Fruit fly (Drosophila melanogaster) whole organism, embryonic: Measurements from ENCODE around the gene CG15368.
A peak's percentile ranks its signal among the peaks of the same experiment; 100 is the strongest.

ENCODE experiments used
- Aef1 ChIP-seq: fragments of 200-800 bp; sonication (Bioruptor generic); IDR thresholded peaks from 3 replicates; pipeline ENCODE4 v1.3.6; 2022; ENCODE audit warnings: missing biosample characterization, missing genetic modification characterization
- Asciz ChIP-seq: fragments of 200-800 bp; sonication (Bioruptor generic); optimal IDR thresholded peaks from 2 replicates; lab custom pipeline; 2017; ENCODE audit warnings: missing biosample characterization, mild to moderate bottlenecking, missing genetic modification characterization, missing genetic modification reagents
- Atf6 ChIP-seq: fragments of 200-800 bp; sonication (Bioruptor generic); IDR thresholded peaks from 2 replicates; pipeline ENCODE4 v1.3.6; 2022; ENCODE audit warnings: missing biosample characterization, missing genetic modification characterization
- CG10147 ChIP-seq: fragments of 200-800 bp; sonication (Bioruptor generic); optimal IDR thresholded peaks from 2 replicates; lab custom pipeline; 2019; ENCODE audit warnings: missing biosample characterization, mild to moderate bottlenecking, missing genetic modification characterization, moderate library complexity
- CG11456 ChIP-seq: fragments of 200-800 bp; sonication (Bioruptor generic); IDR thresholded peaks from 3 replicates; pipeline ENCODE4 v1.3.6; 2022; ENCODE audit warnings: missing biosample characterization, missing genetic modification characterization
- CG11504 ChIP-seq: fragments of 200-800 bp; sonication (Bioruptor generic); optimal IDR thresholded peaks from 3 replicates; lab custom pipeline; 2019; ENCODE audit warnings: missing biosample characterization, mild to moderate bottlenecking, missing genetic modification characterization, moderate library complexity
- CG11695 ChIP-seq: fragments of 200-800 bp; sonication (Bioruptor generic); IDR thresholded peaks from 3 replicates; pipeline ENCODE4 v1.3.6; 2022; ENCODE audit warnings: missing biosample characterization, missing genetic modification characterization
- CG12391 ChIP-seq: fragments of 200-800 bp; sonication (Bioruptor generic); optimal IDR thresholded peaks from 3 replicates; lab custom pipeline; 2018; ENCODE audit warnings: missing biosample characterization, mild to moderate bottlenecking, missing genetic modification characterization, moderate library complexity
- CG12769 ChIP-seq: fragments of 200-800 bp; sonication (Bioruptor generic); optimal IDR thresholded peaks from 2 replicates; lab custom pipeline; 2019; ENCODE audit warnings: missing biosample characterization, mild to moderate bottlenecking, missing genetic modification characterization, moderate library complexity
- CG16779 ChIP-seq: fragments of 200-800 bp; sonication (Bioruptor generic); IDR thresholded peaks from 2 replicates; pipeline ENCODE4 v1.3.6; 2022; ENCODE audit warnings: missing biosample characterization, missing genetic modification characterization
- CG17328 ChIP-seq: fragments of 200-800 bp; sonication (Bioruptor generic); IDR thresholded peaks from 2 replicates; pipeline ENCODE4 v1.3.6; 2022; ENCODE audit warnings: missing biosample characterization, missing genetic modification characterization
- CG18476 ChIP-seq: fragments of 200-800 bp; sonication (Bioruptor generic); optimal IDR thresholded peaks from 2 replicates; lab custom pipeline; 2016; ENCODE audit warnings: missing biosample characterization, mild to moderate bottlenecking, missing genetic modification characterization
- CG30431 ChIP-seq: fragments of 200-800 bp; sonication (Bioruptor generic); optimal IDR thresholded peaks from 2 replicates; lab custom pipeline; 2017; ENCODE audit warnings: missing biosample characterization, missing genetic modification characterization
- CG43689 ChIP-seq: fragments of 200-800 bp; sonication (Bioruptor generic); IDR thresholded peaks from 2 replicates; pipeline ENCODE4 v1.3.6; 2022; ENCODE audit warnings: missing biosample characterization, missing genetic modification characterization
- CG7372 ChIP-seq: fragments of 200-800 bp; sonication (Bioruptor generic); IDR thresholded peaks from 2 replicates; pipeline ENCODE4 v1.3.6; 2022; ENCODE audit warnings: missing biosample characterization, missing genetic modification characterization
- CG7786 ChIP-seq: fragments of 200-800 bp; sonication (Bioruptor generic); optimal IDR thresholded peaks from 2 replicates; lab custom pipeline; 2016; ENCODE audit warnings: missing biosample characterization, missing genetic modification characterization
- CTCF ChIP-seq: fragments of 200-800 bp; sonication (Bioruptor generic); optimal IDR thresholded peaks from 2 replicates; lab custom pipeline; 2017; ENCODE audit warnings: missing biosample characterization, mild to moderate bottlenecking, missing genetic modification characterization, moderate library complexity
- Chrac-16 ChIP-seq: fragments of 200-800 bp; sonication (Bioruptor generic); optimal IDR thresholded peaks from 3 replicates; lab custom pipeline; 2016; ENCODE audit warnings: missing biosample characterization, missing genetic modification characterization
- CoRest ChIP-seq: fragments of 200-800 bp; sonication (Bioruptor generic); optimal IDR thresholded peaks from 3 replicates; lab custom pipeline; 2018; ENCODE audit warnings: missing biosample characterization, mild to moderate bottlenecking, missing genetic modification characterization, moderate library complexity
- Gsc ChIP-seq: fragments of 200-800 bp; sonication (Bioruptor generic); IDR thresholded peaks from 2 replicates; pipeline ENCODE4 v1.3.6; 2022; ENCODE audit warnings: missing biosample characterization, missing genetic modification characterization
- HLHmδ ChIP-seq: fragments of 200-800 bp; sonication (Bioruptor generic); optimal IDR thresholded peaks from 2 replicates; lab custom pipeline; 2018; ENCODE audit warnings: missing biosample characterization, mild to moderate bottlenecking, missing genetic modification characterization, moderate library complexity
- Max ChIP-seq: fragments of 200-800 bp; sonication (Bioruptor generic); optimal IDR thresholded peaks from 2 replicates; lab custom pipeline; 2016; ENCODE audit warnings: missing biosample characterization, mild to moderate bottlenecking, missing genetic modification characterization
- Pdp1 ChIP-seq, 2 experiments: fragments of 200-800 bp; sonication (Bioruptor generic); optimal IDR thresholded peaks; 3 replicates each; lab custom pipeline; 2016; ENCODE audit warnings: missing biosample characterization in 2 of 2, missing genetic modification characterization in 2 of 2, mild to moderate bottlenecking in 1 of 2, moderate library complexity in 1 of 2
- Side ChIP-seq: fragments of 200-800 bp; sonication (Bioruptor generic); optimal IDR thresholded peaks from 2 replicates; lab custom pipeline; 2016; ENCODE audit warnings: missing biosample characterization, missing genetic modification characterization
- Sin3A ChIP-seq: fragments of >200 bp; optimal IDR thresholded peaks from 2 replicates; lab custom pipeline; 2018
- Sry-β ChIP-seq: fragments of 200-800 bp; sonication (Bioruptor generic); optimal IDR thresholded peaks from 2 replicates; lab custom pipeline; 2018; ENCODE audit warnings: missing biosample characterization, mild to moderate bottlenecking, missing genetic modification characterization, moderate library complexity
- Xbp1 ChIP-seq: fragments of 200-800 bp; sonication (Bioruptor generic); optimal IDR thresholded peaks from 3 replicates; lab custom pipeline; 2016; ENCODE audit warnings: missing biosample characterization, mild to moderate bottlenecking, missing genetic modification characterization
- ash1 ChIP-seq: fragments of 200-800 bp; sonication (Bioruptor generic); optimal IDR thresholded peaks from 2 replicates; lab custom pipeline; 2018; ENCODE audit warnings: missing biosample characterization, mild to moderate bottlenecking, missing genetic modification characterization
- cwo ChIP-seq: fragments of 200-800 bp; sonication (Bioruptor generic); optimal IDR thresholded peaks from 3 replicates; lab custom pipeline; 2017; ENCODE audit warnings: missing biosample characterization, missing genetic modification characterization, mild to moderate bottlenecking, moderate library complexity, missing genetic modification reagents
- danr ChIP-seq: fragments of 200-800 bp; sonication (Bioruptor generic); IDR thresholded peaks from 2 replicates; pipeline ENCODE4 v1.3.6; 2022; ENCODE audit warnings: missing biosample characterization, missing genetic modification characterization
- exex ChIP-seq: fragments of 200-800 bp; sonication (Bioruptor generic); optimal IDR thresholded peaks from 4 replicates; lab custom pipeline; 2018; ENCODE audit warnings: missing biosample characterization, mild to moderate bottlenecking, missing genetic modification characterization, moderate library complexity
- eyg ChIP-seq: fragments of 200-800 bp; sonication (Bioruptor generic); optimal IDR thresholded peaks from 3 replicates; lab custom pipeline; 2016; ENCODE audit warnings: missing biosample characterization, missing genetic modification characterization
- ftz-f1 ChIP-seq: fragments of 200-800 bp; sonication (Bioruptor generic); optimal IDR thresholded peaks from 2 replicates; lab custom pipeline; 2016; ENCODE audit warnings: missing biosample characterization, missing genetic modification characterization
- fu2 ChIP-seq: fragments of 200-800 bp; sonication (Bioruptor generic); optimal IDR thresholded peaks from 2 replicates; lab custom pipeline; 2016; ENCODE audit warnings: missing biosample characterization, missing genetic modification characterization
- grn ChIP-seq: fragments of 200-800 bp; sonication (Bioruptor generic); optimal IDR thresholded peaks from 3 replicates; lab custom pipeline; 2017; ENCODE audit warnings: missing biosample characterization, missing genetic modification characterization
- hb ChIP-seq: fragments of 200-800 bp; sonication (Bioruptor generic); IDR thresholded peaks from 3 replicates; pipeline ENCODE4 v1.3.6; 2022; ENCODE audit warnings: missing biosample characterization, missing genetic modification characterization; ENCODE audit not compliant: partially characterized antibody
- hkb ChIP-seq, 2 experiments: fragments of 200-800 bp in 1 of 2; fragments of >200 bp in 1 of 2; sonication (Bioruptor generic) in 1 of 2; IDR thresholded peaks in 1 of 2; optimal IDR thresholded peaks in 1 of 2; 2 replicates each; pipeline versions ENCODE4 v1.3.6 to Lab custom; 2017 to 2022; ENCODE audit warnings: missing biosample characterization in 1 of 2, missing genetic modification characterization in 1 of 2
- jing ChIP-seq: fragments of 200-800 bp; sonication (Bioruptor generic); optimal IDR thresholded peaks from 2 replicates; lab custom pipeline; 2018; ENCODE audit warnings: missing biosample characterization, mild to moderate bottlenecking, missing genetic modification characterization
- mam ChIP-seq: fragments of 200-800 bp; sonication (Bioruptor generic); optimal IDR thresholded peaks from 3 replicates; lab custom pipeline; 2016; ENCODE audit warnings: missing biosample characterization, missing genetic modification characterization
- mirr ChIP-seq: fragments of 200-800 bp; sonication (Bioruptor generic); optimal IDR thresholded peaks from 3 replicates; lab custom pipeline; 2018; ENCODE audit warnings: missing biosample characterization, mild to moderate bottlenecking, missing genetic modification characterization
- p53 ChIP-seq: fragments of 200-800 bp; sonication (Bioruptor generic); optimal IDR thresholded peaks from 2 replicates; lab custom pipeline; 2016; ENCODE audit warnings: missing biosample characterization, missing genetic modification characterization
- pan ChIP-seq, 4 experiments: fragments of >200 bp in 3 of 4; fragments of 200-800 bp in 1 of 4; sonication (Bioruptor generic) in 1 of 4; optimal IDR thresholded peaks in 3 of 4; IDR thresholded peaks in 1 of 4; 2 replicates each; pipeline versions ENCODE4 v1.3.6 to Lab custom; 2017 to 2022; ENCODE audit warnings: missing biosample characterization in 2 of 4, missing genetic modification characterization in 2 of 4, mixed read lengths in 1 of 4
- psq ChIP-seq: fragments of 200-800 bp; sonication (Bioruptor generic); optimal IDR thresholded peaks from 2 replicates; lab custom pipeline; 2017; ENCODE audit warnings: missing biosample characterization, missing genetic modification characterization
- repo ChIP-seq: fragments of 200-800 bp; sonication (Bioruptor generic); optimal IDR thresholded peaks from 2 replicates; lab custom pipeline; 2016; ENCODE audit warnings: missing biosample characterization, missing genetic modification characterization
- run ChIP-seq: fragments of 200-800 bp; sonication (Bioruptor generic); optimal IDR thresholded peaks from 3 replicates; lab custom pipeline; 2018; ENCODE audit warnings: missing biosample characterization, mild to moderate bottlenecking, missing genetic modification characterization
- sd ChIP-seq: fragments of 200-800 bp; sonication (Bioruptor generic); optimal IDR thresholded peaks from 3 replicates; lab custom pipeline; 2018; ENCODE audit warnings: missing biosample characterization, mild to moderate bottlenecking, missing genetic modification characterization, moderate library complexity
- shn ChIP-seq: fragments of 200-800 bp; sonication (Bioruptor generic); optimal IDR thresholded peaks from 3 replicates; lab custom pipeline; 2016; ENCODE audit warnings: missing biosample characterization, missing genetic modification characterization
- sug ChIP-seq: fragments of 200-800 bp; optimal IDR thresholded peaks from 2 replicates; lab custom pipeline; 2019; ENCODE audit warnings: missing biosample characterization, mild to moderate bottlenecking, missing genetic modification characterization, moderate library complexity
- tgo ChIP-seq: fragments of 200-800 bp; sonication (Bioruptor generic); IDR thresholded peaks from 3 replicates; pipeline ENCODE4 v1.3.6; 2022; ENCODE audit warnings: missing biosample characterization, missing genetic modification characterization
- tna ChIP-seq: fragments of 200-800 bp; sonication (Bioruptor generic); IDR thresholded peaks from 2 replicates; pipeline ENCODE4 v1.3.6; 2022; ENCODE audit warnings: missing biosample characterization, missing genetic modification characterization; ENCODE audit not compliant: partially characterized antibody

Gene CG15368

DNA sequence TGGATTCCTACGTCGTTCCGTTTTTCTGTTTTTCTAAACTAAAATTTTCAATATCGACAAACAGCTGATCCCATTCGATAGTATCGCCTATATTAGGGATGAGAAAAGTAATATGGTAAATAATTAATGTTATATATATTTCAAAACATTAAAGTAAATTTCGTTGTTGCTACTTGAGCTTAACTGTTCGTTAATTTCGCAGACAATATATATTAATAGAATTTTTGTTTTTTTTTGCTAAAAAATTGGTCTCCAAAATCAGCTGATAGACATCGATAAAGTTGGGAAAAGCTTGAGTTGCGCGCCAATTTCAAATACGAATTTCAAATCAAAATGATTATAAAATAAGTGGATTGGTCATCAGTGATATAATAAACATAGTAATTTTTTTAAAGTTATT is 19.2 kb upstream of the CG15368 start, which contains the start of gene CG12118 (continued):
- TF ChIP-seq psq = peak; percentile 30
- no peak for TF ChIP-seq p53 (GFP tag; lab: Kevin White, UChicago)
- TF ChIP-seq run (tag; lab: Kevin White, UChicago) = no peak
- TF ChIP-seq CG12391 = peak; percentile 91
- 0 out of 2 replicates have a peak, but pooled peaks have one; percentile 46 for TF ChIP-seq danr (GFP tag; lab: Robert Waterston, UW)
- peak; percentile 84 for TF ChIP-seq CoRest (tag; lab: Kevin White, UChicago)
- no peak for TF ChIP-seq fu2 (GFP tag; lab: Kevin White, UChicago)
- TF ChIP-seq sug (tag; lab: Kevin White, UChicago) = peak; percentile 57
- peak; percentile 81 for TF ChIP-seq CG11456

dm6 chrX:9200234-9200633 is 15.4 kb upstream of the CG15368 start:
- TF ChIP-seq shn (GFP tag; lab: Kevin White, UChicago) = no peak
- TF ChIP-seq Xbp1 = no peak
- no peak for TF ChIP-seq Side (GFP tag; lab: Kevin White, UChicago)
- TF ChIP-seq tna (GFP tag; lab: Robert Waterston, UW) = peak; percentile 12; the same call in 1 of the 2 replicates
- TF ChIP-seq CG12769 (tag; lab: Kevin White, UChicago) = peak; percentile 2
- TF ChIP-seq hkb (optimal IDR thresholded peaks at IDR 0.05; lab: Kevin White, UChicago) = no peak
- TF ChIP-seq hkb (GFP tag; IDR thresholded peaks at IDR 0.05; lab: Robert Waterston, UW) = no peak
- TF ChIP-seq Max (GFP tag; lab: Kevin White, UChicago) = no peak
- no peak for TF ChIP-seq HLHmδ (GFP tag; lab: Kevin White, UChicago)
- no peak for TF ChIP-seq Atf6 (GFP tag; lab: Robert Waterston, UW)
- no peak for TF ChIP-seq repo (GFP tag; lab: Kevin White, UChicago)
- no peak for TF ChIP-seq mam (GFP tag; lab: Kevin White, UChicago)
- TF ChIP-seq CG11504 = no peak
- TF ChIP-seq CG43689 (GFP tag; lab: Robert Waterston, UW) = no peak
- TF ChIP-seq Asciz (GFP tag; lab: Kevin White, UChicago) = no peak
- peak; percentile 67 for TF ChIP-seq mirr
- no peak for TF ChIP-seq Sry-β (GFP tag; lab: Kevin White, UChicago)
- TF ChIP-seq CG7372 (GFP tag; lab: Robert Waterston, UW) = no peak
- no peak for TF ChIP-seq hb
- TF ChIP-seq sd (tag; lab: Kevin White, UChicago) = peak; percentile 6
- TF ChIP-seq Pdp1 (GFP tag; optimal IDR thresholded peaks at IDR 0.05; lab: Kevin White, UChicago) = peak in 1 of 2 experiments; percentile 8
- TF ChIP-seq jing (GFP tag; lab: Kevin White, UChicago) = no peak
- TF ChIP-seq Aef1 (GFP tag; lab: Robert Waterston, UW) = no peak
- no peak for TF ChIP-seq CG18476 (GFP tag; lab: Kevin White, UChicago)
- TF ChIP-seq CG17328 = no peak
- TF ChIP-seq Gsc (GFP tag; lab: Robert Waterston, UW) = no peak
- TF ChIP-seq eyg (GFP tag; lab: Kevin White, UChicago) = no peak
- TF ChIP-seq p53 (GFP tag; lab: Kevin White, UChicago) = no peak
- TF ChIP-seq grn (GFP tag; lab: Kevin White, UChicago) = peak; percentile 84
- TF ChIP-seq tgo (GFP tag; lab: Robert Waterston, UW) = no peak
- no peak for TF ChIP-seq CG11695
- TF ChIP-seq Chrac-16 = no peak
- TF ChIP-seq pan (optimal IDR thresholded peaks at IDR 0.05; lab: Kevin White, UChicago) = no peak
- TF ChIP-seq pan (GFP tag; optimal IDR thresholded peaks at IDR 0.05 in 1 of 2, IDR thresholded peaks at IDR 0.05 in 1 of 2) = no peak
- TF ChIP-seq CG30431 = no peak
- no peak for TF ChIP-seq CG16779 (GFP tag; lab: Robert Waterston, UW)
- TF ChIP-seq ash1 (GFP tag; lab: Kevin White, UChicago) = no peak
- peak; percentile 74 for TF ChIP-seq ftz-f1 (GFP tag; lab: Kevin White, UChicago)
- TF ChIP-seq CG10147 (GFP tag; lab: Kevin White, UChicago) = no peak
- TF ChIP-seq CG7786 = no peak
- TF ChIP-seq danr (GFP tag; lab: Robert Waterston, UW) = no peak
- peak; percentile 20 for TF ChIP-seq cwo (GFP tag; lab: Kevin White, UChicago)
- no peak for TF ChIP-seq CTCF (GFP tag; lab: Kevin White, UChicago)
- no peak for TF ChIP-seq Sin3A
- TF ChIP-seq exex (tag; lab: Kevin White, UChicago) = peak; percentile 72
